Worm (Caenorhabditis elegans): ENCODE data around the gene Y53C12B.7.

Gene Y53C12B.7

DNA sequence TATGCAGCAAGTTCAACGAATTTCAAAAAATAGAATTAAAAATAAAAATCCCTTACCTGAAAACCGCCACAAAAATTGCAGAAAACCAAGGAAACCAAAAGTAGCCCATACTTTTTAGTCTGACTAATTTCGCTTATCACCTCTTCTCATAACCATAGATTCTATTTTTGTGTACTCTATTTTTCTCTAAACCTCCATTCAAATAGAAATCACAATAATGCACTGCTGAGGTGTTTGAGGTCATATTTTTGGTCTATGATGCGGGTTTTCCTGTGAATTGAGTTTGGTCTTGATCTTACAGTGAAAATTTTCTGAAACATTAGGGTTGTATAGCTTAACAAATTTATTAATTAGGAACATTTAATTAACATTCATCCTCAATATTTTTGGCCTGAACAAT, 28.8 kb upstream of the Y53C12B.7 start, which contains the start of gene cyp-13A1:
Gene cyp-13A1 (minus strand): TSS at position 156 of the 400 bp plus-strand sequence.
- TF ChIP-seq elt-2 (tag; optimal IDR thresholded peaks at IDR 0.05) (peak; percentile 29), nhr-20 (tag; optimal IDR thresholded peaks at IDR 0.05) (peak; percentile 38), zag-1 (tag; optimal IDR thresholded peaks at IDR 0.05) (no peak)

DNA sequence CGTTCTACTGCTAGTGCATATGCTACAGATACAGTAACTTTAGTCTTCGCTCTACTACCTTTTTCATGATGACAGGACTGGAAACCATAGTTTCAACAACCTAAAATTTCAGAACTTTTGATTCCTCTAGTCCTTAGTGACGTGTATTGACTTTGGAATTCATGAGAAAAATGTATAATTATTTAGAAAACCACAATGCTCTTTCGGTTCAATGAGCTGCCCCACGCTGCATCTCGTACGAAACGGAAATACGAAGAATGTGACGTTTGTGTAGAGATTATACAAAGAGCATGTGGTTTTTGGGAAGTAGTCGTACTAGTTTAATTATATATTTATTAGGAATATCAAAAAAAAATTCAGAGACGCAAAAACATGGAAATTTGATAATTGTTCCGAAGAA, 25.5 kb upstream of the Y53C12B.7 start:
- TF ChIP-seq pax-3 (tag; optimal IDR thresholded peaks at IDR 0.05) (no peak), dpl-1 (GFP tag; optimal IDR thresholded peaks at IDR 0.05) (no peak), ztf-4 (tag; optimal IDR thresholded peaks at IDR 0.05) (no peak), blmp-1 (tag; optimal IDR thresholded peaks at IDR 0.05) (no peak), ceh-88 (GFP tag; IDR thresholded peaks at IDR 0.05) (no peak), zip-4 (GFP tag; optimal IDR thresholded peaks at IDR 0.05) (no peak), hlh-4 (tag; optimal IDR thresholded peaks at IDR 0.05) (no peak), tbx-2 (tag; optimal IDR thresholded peaks at IDR 0.05) (no peak), fkh-10 (GFP tag; optimal IDR thresholded peaks at IDR 0.05) (no peak), lsy-2 (tag; optimal IDR thresholded peaks at IDR 0.05) (no peak), mef-2 (tag; optimal IDR thresholded peaks at IDR 0.05) (no peak), fkh-8 (tag; optimal IDR thresholded peaks at IDR 0.05) (peak; percentile 62), sptf-1 (tag; optimal IDR thresholded peaks at IDR 0.05) (no peak), nhr-47 (tag; optimal IDR thresholded peaks at IDR 0.05) (peak; percentile 32), snpc-4 (tag; optimal IDR thresholded peaks at IDR 0.05) (no peak), sox-4 (tag; optimal IDR thresholded peaks at IDR 0.05) (peak; percentile 52), unc-62 (GFP tag; optimal IDR thresholded peaks at IDR 0.05) (no peak), ama-1 (optimal IDR thresholded peaks at IDR 0.05) (no peak), fos-1 (tag; optimal IDR thresholded peaks at IDR 0.05) (no peak), irx-1 (tag; optimal IDR thresholded peaks at IDR 0.05) (no peak), efl-1 (optimal IDR thresholded peaks at IDR 0.05) (no peak), efl-1 (GFP tag; optimal IDR thresholded peaks at IDR 0.05 in 1 of 2) (no peak), lin-35 (GFP tag; optimal IDR thresholded peaks at IDR 0.05) (no peak), nhr-71 (tag; optimal IDR thresholded peaks at IDR 0.05) (peak; percentile 52), xbp-1 (tag; optimal IDR thresholded peaks at IDR 0.05) (peak; percentile 2), C04F5.9 (tag; optimal IDR thresholded peaks at IDR 0.05) (no peak), ces-1 (GFP tag; optimal IDR thresholded peaks at IDR 0.05) (no peak), C16A3.4 (tag; optimal IDR thresholded peaks at IDR 0.05) (no peak), unc-86 (tag; optimal IDR thresholded peaks at IDR 0.05) (no peak), jun-1 (tag; optimal IDR thresholded peaks at IDR 0.05) (no peak), nhr-11 (tag; optimal IDR thresholded peaks at IDR 0.05) (no peak), lin-39 (tag; optimal IDR thresholded peaks at IDR 0.05) (no peak), dsc-1 (tag; optimal IDR thresholded peaks at IDR 0.05) (no peak), lin-14 (GFP tag; optimal IDR thresholded peaks at IDR 0.05) (peak; percentile 29), zag-1 (tag; optimal IDR thresholded peaks at IDR 0.05) (no peak), rnt-1 (tag; optimal IDR thresholded peaks at IDR 0.05) (no peak), aly-2 (tag; optimal IDR thresholded peaks at IDR 0.05) (no peak), skn-1 (tag; optimal IDR thresholded peaks at IDR 0.05) (no peak), egl-13 (tag; optimal IDR thresholded peaks at IDR 0.05) (no peak), tlp-1 (tag; optimal IDR thresholded peaks at IDR 0.05) (no peak), swsn-7 (tag; optimal IDR thresholded peaks at IDR 0.05) (no peak), ceh-63 (GFP tag; optimal IDR thresholded peaks at IDR 0.05) (no peak), mab-9 (GFP tag; IDR thresholded peaks at IDR 0.05) (no peak)

Measured in whole organism, L1 larva.